Worm (Caenorhabditis elegans): ENCODE results near the gene srsx-33.

- TF ChIP-seq ceh-6 (GFP tag; optimal IDR thresholded peaks at IDR 0.05): no peak
- no peak for TF ChIP-seq ztf-16 (tag; optimal IDR thresholded peaks at IDR 0.05)
- TF ChIP-seq pax-1 (tag; optimal IDR thresholded peaks at IDR 0.05): no peak
- TF ChIP-seq ref-2 (tag; optimal IDR thresholded peaks at IDR 0.05): no peak
- no peak for TF ChIP-seq pha-4 (tag; optimal IDR thresholded peaks at IDR 0.05)
- no peak for TF ChIP-seq sox-4 (tag; optimal IDR thresholded peaks at IDR 0.05)
- no peak for TF ChIP-seq ceh-24 (tag; optimal IDR thresholded peaks at IDR 0.05)
- no peak for TF ChIP-seq lin-11 (tag; optimal IDR thresholded peaks at IDR 0.05)
- no peak for TF ChIP-seq fax-1 (tag; optimal IDR thresholded peaks at IDR 0.05)
These were observed 26.3 kb downstream of the srsx-33 start, which contains the start of gene bgal-1 for ce11 chrV:11225981-11226380.

Data from whole organism, late embryonic.